Fruit fly (Drosophila melanogaster) whole organism, embryonic: ENCODE measurements around the gene C901.

Experiments
- B-H1 ChIP-seq: fragments of 200-800 bp; sonication (Bioruptor generic); IDR thresholded peaks from 3 replicates; pipeline ENCODE4 v1.3.6; 2022; ENCODE audit warnings: missing biosample characterization, missing genetic modification characterization
- CG10366 ChIP-seq: fragments of 200-800 bp; sonication (Bioruptor generic); IDR thresholded peaks from 2 replicates; pipeline ENCODE4 v1.3.6; 2022; ENCODE audit warnings: missing biosample characterization, missing genetic modification characterization
- CG10462 ChIP-seq: fragments of 200-800 bp; sonication (Bioruptor generic); optimal IDR thresholded peaks from 2 replicates; lab custom pipeline; 2016; ENCODE audit warnings: missing biosample characterization, missing genetic modification characterization
- CG10543 ChIP-seq: fragments of 200-800 bp; sonication (Bioruptor generic); optimal IDR thresholded peaks from 3 replicates; lab custom pipeline; 2017; ENCODE audit warnings: missing biosample characterization, mild to moderate bottlenecking, missing genetic modification characterization, moderate library complexity
- CG12299 ChIP-seq: fragments of 200-800 bp; sonication (Bioruptor generic); optimal IDR thresholded peaks from 2 replicates; lab custom pipeline; 2018; ENCODE audit warnings: missing biosample characterization, mild to moderate bottlenecking, missing genetic modification characterization
- CG12744 ChIP-seq: fragments of 200-800 bp; sonication (Bioruptor generic); optimal IDR thresholded peaks from 2 replicates; lab custom pipeline; 2016; ENCODE audit warnings: missing biosample characterization, missing genetic modification characterization
- CG15601 ChIP-seq: fragments of 200-800 bp; sonication (Bioruptor generic); optimal IDR thresholded peaks from 3 replicates; lab custom pipeline; 2019; ENCODE audit warnings: missing biosample characterization, mild to moderate bottlenecking, missing genetic modification characterization, moderate library complexity
- CG1647 ChIP-seq: fragments of 200-800 bp; sonication (Bioruptor generic); optimal IDR thresholded peaks from 3 replicates; lab custom pipeline; 2016; ENCODE audit warnings: missing biosample characterization, missing genetic modification characterization
- CG17385 ChIP-seq: fragments of 200-800 bp; sonication (Bioruptor generic); optimal IDR thresholded peaks from 3 replicates; lab custom pipeline; 2018; ENCODE audit warnings: missing biosample characterization, mild to moderate bottlenecking, missing genetic modification characterization
- CG18011 ChIP-seq: fragments of 200-800 bp; sonication (Bioruptor generic); optimal IDR thresholded peaks from 2 replicates; lab custom pipeline; 2017; ENCODE audit warnings: missing biosample characterization, missing genetic modification characterization, mild to moderate bottlenecking, moderate library complexity, missing genotype
- CG18262 ChIP-seq: fragments of 200-800 bp; optimal IDR thresholded peaks from 3 replicates; lab custom pipeline; 2019; ENCODE audit warnings: missing biosample characterization, mild to moderate bottlenecking, missing genetic modification characterization, moderate library complexity
- CG18599 ChIP-seq: fragments of 200-800 bp; sonication (Bioruptor generic); optimal IDR thresholded peaks from 3 replicates; lab custom pipeline; 2017; ENCODE audit warnings: missing biosample characterization, missing genetic modification characterization, mild to moderate bottlenecking, moderate library complexity, missing genetic modification reagents
- CG2202 ChIP-seq: fragments of 200-800 bp; sonication (Bioruptor generic); optimal IDR thresholded peaks from 2 replicates; lab custom pipeline; 2018; ENCODE audit warnings: missing biosample characterization, mild to moderate bottlenecking, missing genetic modification characterization
- CG31224 ChIP-seq: fragments of 200-800 bp; sonication (Bioruptor generic); IDR thresholded peaks from 2 replicates; pipeline ENCODE4 v1.3.6; 2022; ENCODE audit warnings: missing biosample characterization, missing genetic modification characterization
- CG33213 ChIP-seq: fragments of 200-800 bp; sonication (Bioruptor generic); optimal IDR thresholded peaks from 3 replicates; lab custom pipeline; 2016; ENCODE audit warnings: missing biosample characterization, missing genetic modification characterization
- CG33557 ChIP-seq: fragments of 200-800 bp; sonication (Bioruptor generic); optimal IDR thresholded peaks from 2 replicates; lab custom pipeline; 2019; ENCODE audit warnings: missing biosample characterization, mild to moderate bottlenecking, missing genetic modification characterization, moderate library complexity
- CG34376 ChIP-seq: fragments of 200-800 bp; sonication (Bioruptor generic); optimal IDR thresholded peaks from 2 replicates; lab custom pipeline; 2018; ENCODE audit warnings: missing biosample characterization, mild to moderate bottlenecking, missing genetic modification characterization
- CG34422 ChIP-seq: fragments of 200-800 bp; sonication (Bioruptor generic); IDR thresholded peaks from 3 replicates; pipeline ENCODE4 v1.3.6; 2022; ENCODE audit warnings: missing biosample characterization, missing genetic modification characterization
- CG6683 ChIP-seq: fragments of 200-800 bp; sonication (Bioruptor generic); optimal IDR thresholded peaks from 2 replicates; lab custom pipeline; 2017; ENCODE audit warnings: missing biosample characterization, mild to moderate bottlenecking, missing genetic modification characterization, missing genetic modification reagents
- CG6813 ChIP-seq: fragments of 200-800 bp; sonication (Bioruptor generic); optimal IDR thresholded peaks from 2 replicates; lab custom pipeline; 2017; ENCODE audit warnings: missing biosample characterization, missing genetic modification characterization, mild to moderate bottlenecking, moderate library complexity, missing genetic modification reagents
- CG7357 ChIP-seq: fragments of 200-800 bp; sonication (Bioruptor generic); IDR thresholded peaks from 3 replicates; pipeline ENCODE4 v1.3.6; 2022; ENCODE audit warnings: missing biosample characterization, missing genetic modification characterization
- CG7928 ChIP-seq: fragments of 200-800 bp; sonication (Bioruptor generic); optimal IDR thresholded peaks from 2 replicates; lab custom pipeline; 2017; ENCODE audit warnings: missing biosample characterization, mild to moderate bottlenecking, missing genetic modification characterization
- CG8281 ChIP-seq: fragments of 200-800 bp; sonication (Bioruptor generic); optimal IDR thresholded peaks from 2 replicates; lab custom pipeline; 2018; ENCODE audit warnings: missing biosample characterization, mild to moderate bottlenecking, missing genetic modification characterization, moderate library complexity
- CG8765 ChIP-seq: fragments of 200-800 bp; sonication (Bioruptor generic); IDR thresholded peaks from 2 replicates; pipeline ENCODE4 v1.3.6; 2022; ENCODE audit warnings: missing biosample characterization, missing genetic modification characterization
- CG9215 ChIP-seq: fragments of 200-800 bp; sonication (Bioruptor generic); IDR thresholded peaks from 2 replicates; pipeline ENCODE4 v1.3.6; 2022; ENCODE audit warnings: missing biosample characterization, missing genetic modification characterization
- CG9437 ChIP-seq: fragments of 200-800 bp; sonication (Bioruptor generic); optimal IDR thresholded peaks from 2 replicates; lab custom pipeline; 2018; ENCODE audit warnings: missing biosample characterization, mild to moderate bottlenecking, missing genetic modification characterization
- CoRest ChIP-seq: fragments of 200-800 bp; sonication (Bioruptor generic); optimal IDR thresholded peaks from 3 replicates; lab custom pipeline; 2018; ENCODE audit warnings: missing biosample characterization, mild to moderate bottlenecking, missing genetic modification characterization, moderate library complexity
- D19A ChIP-seq: fragments of 200-800 bp; optimal IDR thresholded peaks from 3 replicates; lab custom pipeline; 2019; ENCODE audit warnings: missing biosample characterization, mild to moderate bottlenecking, missing genetic modification characterization, moderate library complexity
- Deaf1 ChIP-seq: fragments of 200-800 bp; optimal IDR thresholded peaks from 3 replicates; lab custom pipeline; 2019; ENCODE audit warnings: missing biosample characterization, mild to moderate bottlenecking, missing genetic modification characterization, moderate library complexity
- E2f1 ChIP-seq: fragments of 200-800 bp; sonication (Bioruptor generic); IDR thresholded peaks from 2 replicates; pipeline ENCODE4 v1.3.6; 2022; ENCODE audit warnings: missing biosample characterization, missing genetic modification characterization
- Fer2 ChIP-seq: fragments of 200-800 bp; sonication (Bioruptor generic); optimal IDR thresholded peaks from 2 replicates; lab custom pipeline; 2018; ENCODE audit warnings: missing biosample characterization, mild to moderate bottlenecking, missing genetic modification characterization, moderate library complexity
- HLH4C ChIP-seq: fragments of 200-800 bp; sonication (Bioruptor generic); IDR thresholded peaks from 3 replicates; pipeline ENCODE4 v1.3.6; 2022; ENCODE audit warnings: missing biosample characterization, missing genetic modification characterization; ENCODE audit not compliant: partially characterized antibody
- Hsf ChIP-seq: fragments of 200-800 bp; sonication (Bioruptor generic); optimal IDR thresholded peaks from 3 replicates; lab custom pipeline; 2016; ENCODE audit warnings: missing biosample characterization, missing genetic modification characterization
- Nf-YA ChIP-seq: fragments of 200-800 bp; sonication (Bioruptor generic); IDR thresholded peaks from 2 replicates; pipeline ENCODE4 v1.3.6; 2022; ENCODE audit warnings: missing biosample characterization, missing genetic modification characterization
- Taf1 ChIP-seq: fragments of 200-800 bp; sonication (Bioruptor generic); IDR thresholded peaks from 2 replicates; pipeline ENCODE4 v1.3.6; 2022; ENCODE audit warnings: missing biosample characterization, missing genetic modification characterization
- ac ChIP-seq: fragments of 200-800 bp; sonication (Bioruptor generic); optimal IDR thresholded peaks from 3 replicates; lab custom pipeline; 2017; ENCODE audit warnings: missing biosample characterization, mild to moderate bottlenecking, missing genetic modification characterization
- al ChIP-seq: fragments of 200-800 bp; sonication (Bioruptor generic); IDR thresholded peaks from 2 replicates; pipeline ENCODE4 v1.3.6; 2022; ENCODE audit warnings: missing biosample characterization, missing genetic modification characterization
- amos ChIP-seq: fragments of 200-800 bp; sonication (Bioruptor generic); IDR thresholded peaks from 2 replicates; pipeline ENCODE4 v1.3.6; 2022; ENCODE audit warnings: missing biosample characterization, missing genetic modification characterization; ENCODE audit not compliant: partially characterized antibody
- cg ChIP-seq: fragments of 200-800 bp; sonication (Bioruptor generic); optimal IDR thresholded peaks from 3 replicates; lab custom pipeline; 2019; ENCODE audit warnings: missing biosample characterization, mild to moderate bottlenecking, missing genetic modification characterization, moderate library complexity
- dmrt99B ChIP-seq: fragments of 200-800 bp; sonication (Bioruptor generic); optimal IDR thresholded peaks from 2 replicates; lab custom pipeline; 2018; ENCODE audit warnings: missing biosample characterization, mild to moderate bottlenecking, missing genetic modification characterization, moderate library complexity
- dysf ChIP-seq: fragments of 200-800 bp; sonication (Bioruptor generic); IDR thresholded peaks from 3 replicates; pipeline ENCODE4 v1.3.6; 2022; ENCODE audit warnings: missing biosample characterization, missing genetic modification characterization
- ems ChIP-seq: fragments of 200-800 bp; sonication (Bioruptor generic); optimal IDR thresholded peaks from 3 replicates; lab custom pipeline; 2016; ENCODE audit warnings: missing biosample characterization, missing genetic modification characterization
- eve ChIP-seq, 2 experiments: fragments of >200 bp; optimal IDR thresholded peaks; 2 replicates each; lab custom pipeline; 2017; ENCODE audit warnings: missing biosample characterization in 2 of 2, missing genetic modification characterization in 2 of 2
- hbn ChIP-seq: fragments of 200-800 bp; sonication (Bioruptor generic); IDR thresholded peaks from 2 replicates; pipeline ENCODE4 v1.3.6; 2022; ENCODE audit warnings: missing biosample characterization, missing genetic modification characterization; ENCODE audit not compliant: partially characterized antibody
- oc ChIP-seq: fragments of 200-800 bp; sonication (Bioruptor generic); optimal IDR thresholded peaks from 2 replicates; lab custom pipeline; 2018; ENCODE audit warnings: missing biosample characterization, mild to moderate bottlenecking, missing genetic modification characterization, moderate library complexity
- ranshi ChIP-seq: fragments of 200-800 bp; sonication (Bioruptor generic); IDR thresholded peaks from 2 replicates; pipeline ENCODE4 v1.3.6; 2022; ENCODE audit warnings: missing biosample characterization, missing genetic modification characterization
- ssp ChIP-seq: fragments of 200-800 bp; sonication (Bioruptor generic); IDR thresholded peaks from 2 replicates; pipeline ENCODE4 v1.3.6; 2022; ENCODE audit warnings: missing biosample characterization, missing genetic modification characterization
- tap ChIP-seq: fragments of 200-800 bp; optimal IDR thresholded peaks from 3 replicates; lab custom pipeline; 2019; ENCODE audit warnings: missing biosample characterization, mild to moderate bottlenecking, missing genetic modification characterization, moderate library complexity

Gene C901

DNA sequence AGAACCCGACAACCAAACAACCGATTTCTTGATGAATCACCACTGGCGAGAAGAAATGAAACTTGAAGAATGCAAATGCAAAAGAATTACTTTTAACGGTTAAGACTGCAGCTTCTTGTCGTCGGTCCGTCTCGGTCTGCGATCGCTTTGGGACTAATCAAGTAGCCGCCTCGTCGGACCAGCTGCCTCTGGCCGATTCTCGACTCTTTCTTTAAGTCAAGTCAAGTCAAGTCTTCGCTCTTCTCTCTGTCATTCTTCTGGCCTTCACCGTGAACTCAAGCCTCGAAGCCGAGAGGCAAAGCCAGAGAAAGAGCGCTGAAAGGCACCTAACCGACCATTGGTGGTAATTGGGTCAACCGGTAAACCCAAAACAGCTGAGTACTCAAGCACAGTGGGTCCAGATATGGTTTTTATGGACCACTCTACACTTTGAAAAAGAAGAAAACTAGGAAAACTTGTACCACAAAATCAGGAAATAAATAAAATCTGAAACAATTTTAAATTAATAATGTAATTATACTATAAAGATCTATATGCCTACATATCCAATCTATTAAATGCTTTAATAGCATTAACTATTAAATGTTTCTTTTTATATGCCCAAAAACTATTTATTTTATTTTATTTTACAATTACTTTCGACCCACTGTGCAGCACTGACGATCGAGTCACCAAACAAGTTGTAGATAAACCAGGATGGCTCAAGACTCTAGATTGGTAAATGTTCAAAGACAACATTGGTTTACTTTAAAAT is at the start of gene C901 (continued):
- TF ChIP-seq E2f1 (GFP tag; lab: Robert Waterston, UW) (peak; percentile 67), CG18599 (GFP tag; lab: Kevin White, UChicago) (peak; percentile 19), Hsf (GFP tag; lab: Kevin White, UChicago) (peak; percentile 5), CG1647 (GFP tag; lab: Kevin White, UChicago) (no peak), CG12299 (tag; lab: Kevin White, UChicago) (peak; percentile 30), B-H1 (no peak), tap (peak; percentile 62), CG10543 (GFP tag; lab: Kevin White, UChicago) (no peak), CG33213 (GFP tag; lab: Kevin White, UChicago) (no peak), dysf (GFP tag; lab: Robert Waterston, UW) (peak; percentile 74), ac (no peak), CG12744 (GFP tag; lab: Kevin White, UChicago) (no peak), CG31224 (GFP tag; lab: Robert Waterston, UW) (0 out of 2 replicates have a peak, but pooled peaks have one; percentile 27), ems (no peak), CG8765 (GFP tag; lab: Robert Waterston, UW) (no peak), CG18262 (tag; lab: Kevin White, UChicago) (peak; percentile 86), hbn (GFP tag; lab: Robert Waterston, UW) (no peak), ranshi (GFP tag; lab: Robert Waterston, UW) (peak; percentile 46; the same call in 1 of the 2 replicates), CG6813 (GFP tag; lab: Kevin White, UChicago) (peak; percentile 38), CG34422 (GFP tag; lab: Robert Waterston, UW) (0 out of 3 replicates have a peak, but pooled peaks have one; percentile 27), eve (GFP tag; optimal IDR thresholded peaks at IDR 0.05; lab: Kevin White, UChicago) (no peak), Deaf1 (tag; lab: Kevin White, UChicago) (peak; percentile 37), Nf-YA (GFP tag; lab: Robert Waterston, UW) (peak; percentile 22; the same call in 1 of the 2 replicates), CG9437 (peak; percentile 69), CG18011 (GFP tag; lab: Kevin White, UChicago) (no peak), cg (GFP tag; lab: Kevin White, UChicago) (no peak), CG6683 (GFP tag; lab: Kevin White, UChicago) (peak; percentile 25), CG33557 (peak; percentile 51), oc (tag; lab: Kevin White, UChicago) (peak; percentile 44), CG7357 (GFP tag; lab: Robert Waterston, UW) (peak; percentile 47; the same call in 1 of the 3 replicates), CG10366 (GFP tag; lab: Robert Waterston, UW) (peak; percentile 43), CG9215 (GFP tag; lab: Robert Waterston, UW) (0 out of 2 replicates have a peak, but pooled peaks have one; percentile 18), CG17385 (GFP tag; lab: Kevin White, UChicago) (peak; percentile 64), Fer2 (tag; lab: Kevin White, UChicago) (no peak), CG34376 (GFP tag; lab: Kevin White, UChicago) (no peak), CG8281 (peak; percentile 28), dmrt99B (peak; percentile 87), ssp (GFP tag; lab: Robert Waterston, UW) (peak; percentile 32; the same call in 1 of the 2 replicates), CG7928 (no peak), amos (GFP tag; lab: Robert Waterston, UW) (no peak), CG2202 (peak; percentile 49), CoRest (peak; percentile 85), al (GFP tag; lab: Robert Waterston, UW) (peak; percentile 33), CG10462 (GFP tag; lab: Kevin White, UChicago) (peak; percentile 16), D19A (tag; lab: Kevin White, UChicago) (peak; percentile 79), HLH4C (no peak), Taf1 (GFP tag; lab: Robert Waterston, UW) (no peak), CG15601 (tag; lab: Kevin White, UChicago) (peak; percentile 84)
